Worm (Caenorhabditis elegans) whole organism, dauer: Measurements from ENCODE around the gene psa-3.

Source experiments
- unc-62 ChIP-seq: sonication (generic microtip); optimal IDR thresholded peaks from 2 replicates; lab custom pipeline; 2017; ENCODE audit warnings: missing biosample characterization, missing genetic modification reagents, missing genetic modification characterization

psa-3 gene

ce11 chrX:15407631-15408030 lies at the start of gene psa-3:
Gene psa-3 (plus strand): TSS chrX:15407931.
- TF ChIP-seq unc-62 (GFP tag; lab: Kevin White, UChicago) = no peak

ce11 chrX:15362152-15362922 lies 45.4 kb upstream of the psa-3 start:
- TF ChIP-seq unc-62 (GFP tag; lab: Kevin White, UChicago) = no peak

- no peak for TF ChIP-seq unc-62 (GFP tag; lab: Kevin White, UChicago)
Observed at ce11 chrX:15365235-15365634, 42.5 kb upstream of the psa-3 start.

- TF ChIP-seq unc-62 (GFP tag; lab: Kevin White, UChicago) = no peak
Observed at ce11 chrX:15365767-15366177, 42.0 kb upstream of the psa-3 start, which contains the start of gene C33A11.2. Gene C33A11.2 (plus strand): TSS chrX:15365992.

ce11 chrX:15372772-15373171 lies 35.0 kb upstream of the psa-3 start:
- TF ChIP-seq unc-62 (GFP tag; lab: Kevin White, UChicago) = no peak

ce11 chrX:15373415-15374048 lies 34.2 kb upstream of the psa-3 start:
- TF ChIP-seq unc-62 (GFP tag; lab: Kevin White, UChicago) = no peak

ce11 chrX:15374668-15375208 lies 33.0 kb upstream of the psa-3 start:
- no peak for TF ChIP-seq unc-62 (GFP tag; lab: Kevin White, UChicago)

- no peak for TF ChIP-seq unc-62 (GFP tag; lab: Kevin White, UChicago)
Observed at ce11 chrX:15375299-15375698, 32.4 kb upstream of the psa-3 start.

- TF ChIP-seq unc-62 (GFP tag; lab: Kevin White, UChicago) = no peak
Observed at ce11 chrX:15376580-15376979, 31.2 kb upstream of the psa-3 start.

- no peak for TF ChIP-seq unc-62 (GFP tag; lab: Kevin White, UChicago)
Observed at ce11 chrX:15377724-15378123, 30.0 kb upstream of the psa-3 start, which contains the start of gene svh-5. Gene svh-5 (minus strand): TSS chrX:15377824.

ce11 chrX:15379882-15380281 lies 27.8 kb upstream of the psa-3 start:
- TF ChIP-seq unc-62 (GFP tag; lab: Kevin White, UChicago) = no peak

ce11 chrX:15380437-15380836 lies 27.3 kb upstream of the psa-3 start:
- no peak for TF ChIP-seq unc-62 (GFP tag; lab: Kevin White, UChicago)

ce11 chrX:15381486-15381885 lies 26.2 kb upstream of the psa-3 start:
- no peak for TF ChIP-seq unc-62 (GFP tag; lab: Kevin White, UChicago)

ce11 chrX:15382256-15382655 lies 25.5 kb upstream of the psa-3 start:
- no peak for TF ChIP-seq unc-62 (GFP tag; lab: Kevin White, UChicago)

- TF ChIP-seq unc-62 (GFP tag; lab: Kevin White, UChicago) = no peak
Observed at ce11 chrX:15382914-15383313, 24.8 kb upstream of the psa-3 start.

ce11 chrX:15384090-15384624 lies 23.6 kb upstream of the psa-3 start:
- TF ChIP-seq unc-62 (GFP tag; lab: Kevin White, UChicago) = no peak
